Fruit fly (Drosophila melanogaster) whole organism: ENCODE measurements around the gene LManVI.

Experiments
- psq ChIP-seq: fragments of >200 bp; optimal IDR thresholded peaks from 2 replicates; lab custom pipeline; 2017
- usp ChIP-seq: fragments of >200 bp; optimal IDR thresholded peaks from 2 replicates; lab custom pipeline; 2017; ENCODE audit warnings: missing biosample characterization, missing genetic modification characterization, mixed read lengths

DNA sequence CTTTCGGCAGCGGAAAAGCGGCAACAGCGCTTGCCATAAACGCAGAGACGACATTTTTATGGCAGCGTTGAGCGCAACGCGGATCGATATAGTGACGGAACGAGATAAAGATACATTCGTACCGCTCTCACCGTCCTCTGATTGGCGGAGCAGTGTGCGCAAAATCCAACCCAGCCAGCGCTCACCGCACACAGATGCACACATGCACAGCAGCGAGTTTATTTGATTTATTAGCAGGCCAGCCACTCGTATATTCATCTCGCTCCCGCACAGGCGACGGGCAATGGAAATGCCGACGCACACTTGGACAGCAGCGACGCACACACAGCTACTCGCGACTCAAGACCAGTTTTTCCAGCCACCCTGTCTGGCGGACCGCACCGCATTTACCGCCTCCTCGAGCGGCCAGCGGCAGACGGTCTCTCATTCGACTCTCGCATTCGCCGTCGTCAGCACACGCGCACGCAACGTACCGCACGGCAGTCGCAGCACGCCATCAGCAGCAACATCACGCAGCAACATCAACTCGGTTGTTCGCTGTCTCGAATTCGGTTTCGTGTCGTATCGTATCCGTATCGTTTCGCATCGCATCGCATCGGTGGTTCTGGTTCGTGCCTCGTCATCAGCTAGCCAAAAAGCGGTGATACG is 44.3 kb upstream of the LManVI start, which contains the start of gene SoxN:
- TF ChIP-seq psq (lab: Kevin White, UChicago) (no peak), usp (no peak)
